Worm (Caenorhabditis elegans): ENCODE data around the gene C18B12.4.

- TF ChIP-seq flt-1 (GFP tag; IDR thresholded peaks at IDR 0.05), result no peak
- no peak for TF ChIP-seq F13C5.2 (tag; optimal IDR thresholded peaks at IDR 0.05)
- no peak for TF ChIP-seq B0310.2 (tag; optimal IDR thresholded peaks at IDR 0.05)
- no peak for TF ChIP-seq aly-1 (tag; optimal IDR thresholded peaks at IDR 0.05)
- TF ChIP-seq ets-7 (tag; optimal IDR thresholded peaks at IDR 0.05), result no peak
- no peak for TF ChIP-seq ama-1 (optimal IDR thresholded peaks at IDR 0.05)
- no peak for TF ChIP-seq ceh-36 (tag; optimal IDR thresholded peaks at IDR 0.05)
- no peak for TF ChIP-seq tra-4 (tag; optimal IDR thresholded peaks at IDR 0.05)
- TF ChIP-seq tbx-11 (GFP tag; IDR thresholded peaks at IDR 0.05), result no peak
- no peak for TF ChIP-seq hmg-4 (GFP tag; optimal IDR thresholded peaks at IDR 0.05)
Measured at ce11 chrX:15089123-15089522, 48.7 kb upstream of the C18B12.4 start, which contains the start of gene flr-4.

Measured in whole organism, early embryonic.